Fruit fly (Drosophila melanogaster): Measurements from ENCODE around the gene trbl.

- TF ChIP-seq Dll (optimal IDR thresholded peaks at IDR 0.05) (no peak), pan (optimal IDR thresholded peaks at IDR 0.05) (no peak)
Measured at dm6 chr3L:20405337-20405887, 4.0 kb upstream of the trbl start.
